Fruit fly (Drosophila melanogaster) whole organism, wandering third instar larva: ENCODE results near the gene CG9072.

Experiments used
- Abd-B ChIP-seq: fragments of >200 bp; optimal IDR thresholded peaks from 2 replicates; lab custom pipeline; 2017; ENCODE audit warnings: missing biosample characterization, missing genetic modification characterization
- CG32264 ChIP-seq: fragments of 200-800 bp; sonication (Bioruptor generic); optimal IDR thresholded peaks from 2 replicates; lab custom pipeline; 2016; ENCODE audit warnings: missing biosample characterization, missing genetic modification characterization
- CG9705 ChIP-seq: fragments of 200-800 bp; sonication (Bioruptor generic); optimal IDR thresholded peaks from 2 replicates; lab custom pipeline; 2018; ENCODE audit warnings: missing biosample characterization, mild to moderate bottlenecking, missing genetic modification characterization
- CrebA ChIP-seq: fragments of 200-800 bp; sonication (Bioruptor generic); optimal IDR thresholded peaks from 2 replicates; lab custom pipeline; 2016; ENCODE audit warnings: missing biosample characterization, mild to moderate bottlenecking, missing genetic modification characterization, borderline replicate concordance
- Dfd ChIP-seq: fragments of >200 bp; optimal IDR thresholded peaks from 2 replicates; lab custom pipeline; 2017; ENCODE audit warnings: missing biosample characterization, missing genetic modification characterization
- Dif ChIP-seq: fragments of 200-275, 200-300 bp; sonication (Bioruptor generic); optimal IDR thresholded peaks from 2 replicates; lab custom pipeline; 2018; ENCODE audit warnings: missing biosample characterization, missing genetic modification characterization; ENCODE audit not compliant: partially characterized antibody
- GATAd ChIP-seq: sonication (Bioruptor generic); optimal IDR thresholded peaks from 2 replicates; lab custom pipeline; 2016; ENCODE audit warnings: missing biosample characterization, missing genetic modification characterization
- HLH106 ChIP-seq: fragments of 200-800 bp; optimal IDR thresholded peaks from 3 replicates; lab custom pipeline; 2019; ENCODE audit warnings: missing biosample characterization, mild to moderate bottlenecking, missing genetic modification characterization, moderate library complexity
- Hnf4 ChIP-seq: fragments of 200-800 bp; sonication (Bioruptor generic); optimal IDR thresholded peaks from 2 replicates; lab custom pipeline; 2016; ENCODE audit warnings: missing biosample characterization, mild to moderate bottlenecking, missing genetic modification characterization
- Hr78 ChIP-seq: fragments of >200 bp; optimal IDR thresholded peaks from 2 replicates; lab custom pipeline; 2017; ENCODE audit warnings: missing biosample characterization, missing genetic modification characterization
- Hr83 ChIP-seq: fragments of 200-300 bp; sonication (Bioruptor generic); optimal IDR thresholded peaks from 2 replicates; lab custom pipeline; 2016; ENCODE audit warnings: missing biosample characterization, mild to moderate bottlenecking, missing genetic modification characterization, moderate library complexity; ENCODE audit not compliant: poor library complexity, severe bottlenecking
- Jra ChIP-seq: sonication (Bioruptor generic); optimal IDR thresholded peaks from 2 replicates; lab custom pipeline; 2016; ENCODE audit warnings: missing biosample characterization, missing genetic modification characterization
- Mio ChIP-seq: sonication (Bioruptor generic); optimal IDR thresholded peaks from 2 replicates; lab custom pipeline; 2016; ENCODE audit warnings: missing biosample characterization, missing genetic modification characterization
- Myc ChIP-seq: fragments of >200 bp; optimal IDR thresholded peaks from 2 replicates; lab custom pipeline; 2017
- N ChIP-seq: fragments of >200 bp; optimal IDR thresholded peaks from 2 replicates; lab custom pipeline; 2018; ENCODE audit warnings: missing biosample characterization, missing external identifiers, missing genetic modification characterization
- OdsH ChIP-seq: fragments of 200-800 bp; sonication (Bioruptor generic); optimal IDR thresholded peaks from 2 replicates; lab custom pipeline; 2016; ENCODE audit warnings: missing biosample characterization, mild to moderate bottlenecking, missing genetic modification characterization
- Rel ChIP-seq, 2 experiments: fragments of 200-800 bp; sonication (Bioruptor generic) in 1 of 2; optimal IDR thresholded peaks; 2 replicates in 1 of 2; 3 replicates in 1 of 2; lab custom pipeline; 2016 to 2019; ENCODE audit warnings: mild to moderate bottlenecking in 2 of 2, missing biosample characterization in 2 of 2, missing genetic modification characterization in 2 of 2, moderate library complexity in 1 of 2
- Sp1 ChIP-seq: fragments of 200-800 bp; sonication (Bioruptor generic); optimal IDR thresholded peaks from 3 replicates; lab custom pipeline; 2019; ENCODE audit warnings: missing biosample characterization, mild to moderate bottlenecking, missing genetic modification characterization, moderate library complexity
- Vsx2 ChIP-seq: fragments of 200-300, 225-300 bp; sonication (Bioruptor generic); optimal IDR thresholded peaks from 2 replicates; lab custom pipeline; 2018; ENCODE audit warnings: missing biosample characterization, missing genetic modification characterization; ENCODE audit not compliant: partially characterized antibody
- br ChIP-seq: fragments of 200-800 bp; sonication (Bioruptor generic); optimal IDR thresholded peaks from 2 replicates; lab custom pipeline; 2016; ENCODE audit warnings: missing biosample characterization, missing genetic modification characterization
- brk ChIP-seq: fragments of 200-800 bp; sonication (Bioruptor generic); optimal IDR thresholded peaks from 2 replicates; lab custom pipeline; 2016; ENCODE audit warnings: missing biosample characterization, mild to moderate bottlenecking, missing genetic modification characterization
- dl ChIP-seq, 2 experiments: fragments of 175-275, 200-275 bp in 1 of 2; fragments of 200-275 bp in 1 of 2; sonication (Bioruptor generic); optimal IDR thresholded peaks; lab custom pipeline; 2018; ENCODE audit warnings: mild to moderate bottlenecking in 2 of 2, missing biosample characterization in 2 of 2, missing genetic modification characterization in 2 of 2, moderate library complexity in 2 of 2; ENCODE audit not compliant: partially characterized antibody in 2 of 2, insufficient read depth in 1 of 2
- dmrt93B ChIP-seq: fragments of 200-800 bp; sonication (Bioruptor generic); optimal IDR thresholded peaks from 2 replicates; lab custom pipeline; 2018; ENCODE audit warnings: missing biosample characterization, mild to moderate bottlenecking, missing genetic modification characterization
- dsf ChIP-seq: sonication (Bioruptor generic); optimal IDR thresholded peaks from 2 replicates; lab custom pipeline; 2016; ENCODE audit warnings: missing biosample characterization, missing genetic modification characterization, borderline replicate concordance
- ey ChIP-seq: fragments of 200-800 bp; sonication (Bioruptor generic); optimal IDR thresholded peaks from 2 replicates; lab custom pipeline; 2016; ENCODE audit warnings: missing biosample characterization, missing genetic modification characterization
- foxo ChIP-seq, 2 experiments: fragments of 200-800 bp; sonication (Bioruptor generic); optimal IDR thresholded peaks; 2 replicates in 1 of 2; 3 replicates in 1 of 2; lab custom pipeline; 2016 to 2017; ENCODE audit warnings: missing biosample characterization in 2 of 2, missing genetic modification characterization in 2 of 2
- fru ChIP-seq: fragments of 200-800 bp; sonication (Bioruptor generic); optimal IDR thresholded peaks from 3 replicates; lab custom pipeline; 2016; ENCODE audit warnings: missing biosample characterization, mild to moderate bottlenecking, missing genetic modification characterization
- h ChIP-seq: fragments of 200-800 bp; sonication (Bioruptor generic); optimal IDR thresholded peaks from 3 replicates; lab custom pipeline; 2016; ENCODE audit warnings: missing biosample characterization, mild to moderate bottlenecking, missing genetic modification characterization
- jim ChIP-seq: fragments of 175-275, 200-325 bp; sonication (Bioruptor generic); optimal IDR thresholded peaks from 2 replicates; lab custom pipeline; 2016; ENCODE audit warnings: missing biosample characterization, mild to moderate bottlenecking, missing genetic modification characterization
- lola ChIP-seq: fragments of >200 bp; optimal IDR thresholded peaks from 2 replicates; lab custom pipeline; 2017; ENCODE audit warnings: missing biosample characterization, missing genetic modification characterization
- pan ChIP-seq: fragments of >200 bp; optimal IDR thresholded peaks from 2 replicates; lab custom pipeline; 2017
- psq ChIP-seq: fragments of 200-800 bp; sonication (Bioruptor generic); optimal IDR thresholded peaks from 3 replicates; lab custom pipeline; 2017; ENCODE audit warnings: missing biosample characterization, mild to moderate bottlenecking, missing genetic modification characterization, moderate library complexity
- rgr ChIP-seq: fragments of 200-800 bp; sonication (Bioruptor generic); optimal IDR thresholded peaks from 3 replicates; lab custom pipeline; 2016; ENCODE audit warnings: missing biosample characterization, mild to moderate bottlenecking, missing genetic modification characterization
- sage ChIP-seq: fragments of 200-800 bp; sonication (Bioruptor generic); optimal IDR thresholded peaks from 2 replicates; lab custom pipeline; 2016; ENCODE audit warnings: missing biosample characterization, mild to moderate bottlenecking, missing genetic modification characterization
- sv ChIP-seq: fragments of 200-800 bp; sonication (Bioruptor generic); optimal IDR thresholded peaks from 3 replicates; lab custom pipeline; 2016; ENCODE audit warnings: missing biosample characterization, missing genetic modification characterization
- tai ChIP-seq: sonication (Bioruptor generic); optimal IDR thresholded peaks from 2 replicates; lab custom pipeline; 2016; ENCODE audit warnings: missing biosample characterization, missing genetic modification characterization
- usp ChIP-seq: fragments of >200 bp; optimal IDR thresholded peaks from 2 replicates; lab custom pipeline; 2017; ENCODE audit warnings: missing biosample characterization, missing genetic modification characterization
- woc ChIP-seq: sonication (Bioruptor generic); optimal IDR thresholded peaks from 2 replicates; lab custom pipeline; 2016; ENCODE audit warnings: missing biosample characterization, mild to moderate bottlenecking, missing genetic modification characterization

Gene CG9072

dm6 chrX:15075485-15076037, 20.3 kb downstream of the CG9072 start:
- TF ChIP-seq woc (GFP tag; lab: Kevin White, UChicago) (no peak), foxo (GFP tag; optimal IDR thresholded peaks at IDR 0.05; lab: Kevin White, UChicago) (no peak), fru (GFP tag; lab: Kevin White, UChicago) (no peak), Rel (GFP tag; optimal IDR thresholded peaks at IDR 0.05; lab: Kevin White, UChicago) (no peak), Rel (tag; optimal IDR thresholded peaks at IDR 0.05; lab: Kevin White, UChicago) (no peak), lola (GFP tag; lab: Kevin White, UChicago) (no peak), Sp1 (no peak), dsf (GFP tag; lab: Kevin White, UChicago) (no peak), tai (GFP tag; lab: Kevin White, UChicago) (no peak), OdsH (no peak), dl (GFP tag; optimal IDR thresholded peaks at IDR 0.05; lab: Kevin White, UChicago; ENCODE audit: insufficient read depth in 1 of 2, partially characterized antibody in 2 of 2) (no peak)
- TF ChIP-seq, all 38 proteins: peak for 0

- TF ChIP-seq tai (GFP tag; lab: Kevin White, UChicago) = peak; percentile 70
- peak; percentile 65 for TF ChIP-seq psq (GFP tag; lab: Kevin White, UChicago)
- TF ChIP-seq lola (GFP tag; lab: Kevin White, UChicago) = no peak
- TF ChIP-seq br (GFP tag; lab: Kevin White, UChicago) = peak; percentile 88
- peak; percentile 87 for TF ChIP-seq Hnf4 (GFP tag; lab: Kevin White, UChicago)
- TF ChIP-seq h (GFP tag; lab: Kevin White, UChicago) = peak; percentile 86
- peak; percentile 70 for TF ChIP-seq Jra (GFP tag; lab: Kevin White, UChicago)
- no peak for TF ChIP-seq dl (GFP tag; optimal IDR thresholded peaks at IDR 0.05; lab: Kevin White, UChicago; ENCODE audit: insufficient read depth in 1 of 2, partially characterized antibody in 2 of 2)
- TF ChIP-seq woc (GFP tag; lab: Kevin White, UChicago) = peak; percentile 87
- peak; percentile 70 for TF ChIP-seq HLH106
- no peak for TF ChIP-seq Hr78 (GFP tag; lab: Kevin White, UChicago)
- no peak for TF ChIP-seq N (GFP tag; lab: Kevin White, UChicago)
- TF ChIP-seq CG32264 = peak; percentile 10
- TF ChIP-seq CrebA = no peak
- no peak for TF ChIP-seq Dfd (GFP tag; lab: Kevin White, UChicago)
- TF ChIP-seq usp (GFP tag; lab: Kevin White, UChicago) = no peak
- peak; percentile 31 for TF ChIP-seq Mio (GFP tag; lab: Kevin White, UChicago)
- TF ChIP-seq CG9705 = peak; percentile 47
- peak; percentile 72 for TF ChIP-seq OdsH
- TF ChIP-seq Sp1 = peak; percentile 76
- peak; percentile 90 for TF ChIP-seq fru (GFP tag; lab: Kevin White, UChicago)
- peak; percentile 56 for TF ChIP-seq jim (GFP tag; lab: Kevin White, UChicago)
- TF ChIP-seq foxo (GFP tag; optimal IDR thresholded peaks at IDR 0.05; lab: Kevin White, UChicago) = peak in 1 of 2 experiments; percentile 90
- TF ChIP-seq GATAd (GFP tag; lab: Kevin White, UChicago) = peak; percentile 50
- TF ChIP-seq Abd-B (GFP tag; lab: Kevin White, UChicago) = no peak
- TF ChIP-seq Hr83 (GFP tag; lab: Kevin White, UChicago) = peak; percentile 64
- no peak for TF ChIP-seq pan (lab: Kevin White, UChicago)
- TF ChIP-seq sv (GFP tag; lab: Kevin White, UChicago) = peak; percentile 91
- TF ChIP-seq sage = no peak
- TF ChIP-seq Myc = peak; percentile 95
- TF ChIP-seq Vsx2 (GFP tag; lab: Kevin White, UChicago) = no peak
- no peak for TF ChIP-seq dsf (GFP tag; lab: Kevin White, UChicago)
- TF ChIP-seq brk (GFP tag; lab: Kevin White, UChicago) = peak; percentile 65
- peak; percentile 49 for TF ChIP-seq dmrt93B
- TF ChIP-seq ey (GFP tag; lab: Kevin White, UChicago) = peak; percentile 85
- TF ChIP-seq rgr (GFP tag; lab: Kevin White, UChicago) = peak; percentile 85
- no peak for TF ChIP-seq Dif (GFP tag; lab: Kevin White, UChicago)
- TF ChIP-seq Rel (GFP tag; optimal IDR thresholded peaks at IDR 0.05; lab: Kevin White, UChicago) = no peak
- TF ChIP-seq Rel (tag; optimal IDR thresholded peaks at IDR 0.05; lab: Kevin White, UChicago) = no peak
Observed at dm6 chrX:15074646-15075351, 21.0 kb downstream of the CG9072 start.
